Worm (Caenorhabditis elegans) whole organism, early embryonic: ENCODE results near the gene btb-12.

Experiments used
- B0310.2 ChIP-seq: sonication (generic microtip); optimal IDR thresholded peaks from 2 replicates; lab custom pipeline; 2016; ENCODE audit warnings: mild to moderate bottlenecking, missing genetic modification characterization, missing compliant biosample characterization
- F13C5.2 ChIP-seq: sonication (generic microtip); optimal IDR thresholded peaks from 2 replicates; lab custom pipeline; 2017; ENCODE audit warnings: mild to moderate bottlenecking, missing genetic modification characterization, inconsistent platforms, missing compliant biosample characterization
- aly-1 ChIP-seq: sonication (generic microtip); optimal IDR thresholded peaks from 2 replicates; lab custom pipeline; 2016; ENCODE audit warnings: missing genetic modification characterization, missing compliant biosample characterization
- ama-1 ChIP-seq: fragments of 150-350 bp; optimal IDR thresholded peaks from 2 replicates; lab custom pipeline; 2014
- ceh-13 ChIP-seq: fragments of 200-800 bp; sonication (Bioruptor generic); optimal IDR thresholded peaks from 2 replicates; lab custom pipeline; 2018; ENCODE audit warnings: mild to moderate bottlenecking, missing genetic modification characterization, missing compliant biosample characterization
- ceh-36 ChIP-seq: sonication (generic microtip); optimal IDR thresholded peaks from 2 replicates; lab custom pipeline; 2016; ENCODE audit warnings: missing genetic modification characterization, inconsistent platforms, missing compliant biosample characterization
- ets-7 ChIP-seq: sonication (generic microtip); optimal IDR thresholded peaks from 2 replicates; lab custom pipeline; 2016; ENCODE audit warnings: missing genotype, missing genetic modification characterization, missing compliant biosample characterization
- flt-1 ChIP-seq: fragments of 200-800 bp; sonication (Bioruptor generic); IDR thresholded peaks from 2 replicates; pipeline ENCODE4 v1.3.6; 2022; ENCODE audit warnings: missing genetic modification characterization, missing compliant biosample characterization
- hmbx-1 ChIP-seq: sonication (generic microtip); optimal IDR thresholded peaks from 2 replicates; lab custom pipeline; 2016; ENCODE audit warnings: mild to moderate bottlenecking, missing genetic modification characterization, missing compliant biosample characterization
- hmg-4 ChIP-seq: fragments of 200-800 bp; sonication (Bioruptor generic); optimal IDR thresholded peaks from 2 replicates; lab custom pipeline; 2018; ENCODE audit warnings: mild to moderate bottlenecking, missing genetic modification characterization, missing compliant biosample characterization
- hnd-1 ChIP-seq: sonication (generic microtip); optimal IDR thresholded peaks from 2 replicates; lab custom pipeline; 2016; ENCODE audit warnings: missing genetic modification characterization, missing compliant biosample characterization
- pes-1 ChIP-seq: fragments of 200-800 bp; sonication (Bioruptor generic); IDR thresholded peaks from 2 replicates; pipeline ENCODE4 v1.3.6; 2022; ENCODE audit warnings: missing genetic modification reagents, missing genetic modification characterization, missing compliant biosample characterization
- scrt-1 ChIP-seq: fragments of 200-800 bp; sonication (Bioruptor generic); IDR thresholded peaks from 2 replicates; pipeline ENCODE4 v1.3.6; 2022; ENCODE audit warnings: missing genetic modification characterization, missing compliant biosample characterization
- sea-1 ChIP-seq: fragments of 200-800 bp; sonication (Bioruptor generic); conservative IDR thresholded peaks from 2 replicates; pipeline ENCODE4 v1.3.6; 2022; ENCODE audit warnings: missing genetic modification characterization, missing compliant biosample characterization
- tbx-11 ChIP-seq: fragments of 200-800 bp; sonication (Bioruptor generic); IDR thresholded peaks from 2 replicates; pipeline ENCODE4 v1.3.6; 2022; ENCODE audit warnings: missing genetic modification characterization, missing compliant biosample characterization
- tbx-37 ChIP-seq: fragments of 200-800 bp; sonication (Bioruptor generic); conservative IDR thresholded peaks from 2 replicates; pipeline ENCODE4 v1.3.6; 2022; ENCODE audit warnings: missing genetic modification reagents, missing genetic modification characterization, missing compliant biosample characterization
- tra-4 ChIP-seq: sonication (generic microtip); optimal IDR thresholded peaks from 2 replicates; lab custom pipeline; 2017; ENCODE audit warnings: missing genetic modification characterization, missing compliant biosample characterization

btb-12 gene

ce11 chrII:1692827-1693226 lies 37.8 kb downstream of the btb-12 start, which contains the start of gene fbxc-21:
Gene fbxc-21 (minus strand): TSS chrII:1692927.
- TF ChIP-seq ama-1 (lab: Kevin White, UChicago) (no peak), pes-1 (no peak), F13C5.2 (tag; lab: Kevin White, UChicago) (no peak), tbx-11 (GFP tag; lab: Robert Waterston, UW) (no peak), ceh-13 (GFP tag; lab: Kevin White, UChicago) (no peak), aly-1 (tag; lab: Kevin White, UChicago) (no peak), flt-1 (no peak), hnd-1 (tag; lab: Kevin White, UChicago) (no peak), tbx-37 (no peak), hmbx-1 (tag; lab: Kevin White, UChicago) (no peak), B0310.2 (tag; lab: Kevin White, UChicago) (no peak), tra-4 (no peak), hmg-4 (GFP tag; lab: Kevin White, UChicago) (no peak), scrt-1 (GFP tag; lab: Robert Waterston, UW) (no peak)

- no peak for TF ChIP-seq aly-1 (tag; lab: Kevin White, UChicago)
- TF ChIP-seq ets-7: no peak
- no peak for TF ChIP-seq tra-4
- no peak for TF ChIP-seq ceh-36 (tag; lab: Kevin White, UChicago)
- no peak for TF ChIP-seq ceh-13 (GFP tag; lab: Kevin White, UChicago)
Measured at ce11 chrII:1694530-1694929, 39.5 kb downstream of the btb-12 start, which contains the start of gene fbxc-26. Gene fbxc-26 (minus strand): TSS chrII:1694630.

ce11 chrII:1695861-1696260 lies 40.8 kb downstream of the btb-12 start, which contains the start of gene F58E1.13:
Gene F58E1.13 (minus strand): TSS chrII:1695872.
- TF ChIP-seq ceh-36 (tag; lab: Kevin White, UChicago) (no peak), scrt-1 (GFP tag; lab: Robert Waterston, UW) (no peak), ets-7 (no peak), hnd-1 (tag; lab: Kevin White, UChicago) (no peak), pes-1 (no peak), sea-1 (GFP tag; lab: Robert Waterston, UW) (no peak), flt-1 (no peak), hmbx-1 (tag; lab: Kevin White, UChicago) (no peak), tbx-37 (no peak), tra-4 (no peak), aly-1 (tag; lab: Kevin White, UChicago) (no peak), hmg-4 (GFP tag; lab: Kevin White, UChicago) (no peak), F13C5.2 (tag; lab: Kevin White, UChicago) (no peak)

- TF ChIP-seq flt-1 (no peak), F13C5.2 (tag; lab: Kevin White, UChicago) (no peak), tbx-11 (GFP tag; lab: Robert Waterston, UW) (no peak), ceh-36 (tag; lab: Kevin White, UChicago) (no peak), scrt-1 (GFP tag; lab: Robert Waterston, UW) (no peak), pes-1 (no peak), hmbx-1 (tag; lab: Kevin White, UChicago) (no peak), tra-4 (no peak), hmg-4 (GFP tag; lab: Kevin White, UChicago) (no peak), aly-1 (tag; lab: Kevin White, UChicago) (no peak), sea-1 (GFP tag; lab: Robert Waterston, UW) (no peak), ets-7 (no peak), ama-1 (lab: Kevin White, UChicago) (no peak), tbx-37 (no peak), hnd-1 (tag; lab: Kevin White, UChicago) (no peak), ceh-13 (GFP tag; lab: Kevin White, UChicago) (no peak), B0310.2 (tag; lab: Kevin White, UChicago) (no peak)
Measured at ce11 chrII:1703363-1703762, 48.3 kb downstream of the btb-12 start, which contains the start of gene fbxb-47. Gene fbxb-47 (minus strand): TSS chrII:1703463.
